Comparison of ENCODE assay signal across 1 fruit fly cellular context in the genomic region with DNA sequence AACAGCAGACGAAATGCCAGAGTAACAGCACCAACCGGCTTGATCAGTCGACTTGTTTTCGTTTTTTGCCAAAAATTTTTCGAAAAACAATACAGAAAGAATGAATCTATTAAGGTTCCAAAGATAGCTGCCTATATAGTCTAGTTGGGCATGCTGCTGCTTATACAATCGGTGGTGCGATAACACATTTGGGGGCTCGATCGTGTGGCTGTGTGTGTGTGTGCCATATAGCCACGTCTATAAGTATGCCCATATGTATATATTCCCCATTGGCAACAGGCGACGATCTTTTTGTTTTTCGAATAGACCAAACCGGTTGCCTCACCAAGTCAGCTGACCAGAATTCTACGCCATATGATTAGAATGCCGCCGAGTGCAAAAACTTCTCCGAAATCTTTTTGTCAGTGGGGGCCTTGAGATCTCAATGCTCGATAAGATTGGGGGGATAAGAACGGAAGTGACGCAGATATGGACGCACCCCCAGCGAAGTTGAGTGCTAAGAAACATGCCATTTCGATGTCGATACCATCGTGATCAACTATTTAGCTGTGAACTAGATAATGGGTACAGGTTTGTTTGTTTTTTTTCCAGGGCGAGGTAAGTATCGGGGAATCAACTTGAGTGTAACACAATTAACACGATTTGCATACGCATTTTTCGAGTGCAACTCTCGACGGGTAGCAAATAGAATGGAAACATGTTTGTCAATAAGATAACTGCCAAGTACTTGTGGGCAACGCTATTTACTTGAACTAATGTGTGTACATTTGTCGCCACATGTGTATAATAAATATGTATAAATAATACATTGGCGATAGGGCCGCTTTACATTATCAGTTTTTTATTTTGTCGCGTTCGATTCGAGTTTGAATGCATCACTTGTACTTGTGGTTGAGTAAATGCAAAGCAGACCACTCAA.
TF ChIP-seq lines count a peak whose summit lies in the region.

No protein-coding gene starts in this region.

TF ChIP-seq in whole organism, embryonic, 481 proteins besides CTCF, POLR2A, EP300 and RAD21 (continued from another document and continues in another):
- TF ChIP-seq Atf-2 (GFP tag; optimal IDR thresholded peaks at IDR 0.05; lab: Kevin White, UChicago) (peak; percentile 44), CG6175 (GFP tag; IDR thresholded peaks at IDR 0.05; lab: Robert Waterston, UW) (no peak; the same call in 2 of the 3 replicates), CG33557 (GFP tag; optimal IDR thresholded peaks at IDR 0.05; lab: Kevin White, UChicago) (peak; percentile 94), Antp (GFP tag; optimal IDR thresholded peaks at IDR 0.05; lab: Kevin White, UChicago) (peak; percentile 3), trem (tag; optimal IDR thresholded peaks at IDR 0.05; lab: Kevin White, UChicago) (peak; percentile 45), CG8359 (GFP tag; optimal IDR thresholded peaks at IDR 0.05; lab: Kevin White, UChicago; ENCODE audit: borderline replicate concordance) (peak; percentile 80), Six4 (GFP tag; optimal IDR thresholded peaks at IDR 0.05; lab: Kevin White, UChicago) (peak; percentile 68), HmgZ (tag; optimal IDR thresholded peaks at IDR 0.05; lab: Kevin White, UChicago) (peak; percentile 90), Hey (tag; optimal IDR thresholded peaks at IDR 0.05; lab: Kevin White, UChicago) (peak; percentile 87), cg (GFP tag; optimal IDR thresholded peaks at IDR 0.05; lab: Kevin White, UChicago) (peak; percentile 36), pan (optimal IDR thresholded peaks at IDR 0.05; lab: Kevin White, UChicago) (no peak), pan (GFP tag; optimal IDR thresholded peaks at IDR 0.05 in 1 of 2, IDR thresholded peaks at IDR 0.05 in 1 of 2) (peak in 1 of 2 experiments; percentile 82), Optix (GFP tag; IDR thresholded peaks at IDR 0.05; lab: Robert Waterston, UW) (peak; percentile 54; the same call in 1 of the 3 replicates), tgo (GFP tag; IDR thresholded peaks at IDR 0.05; lab: Robert Waterston, UW) (peak; percentile 49; the same call in 2 of the 3 replicates), ac (GFP tag; optimal IDR thresholded peaks at IDR 0.05; lab: Kevin White, UChicago) (peak; percentile 86), Pdp1 (GFP tag; optimal IDR thresholded peaks at IDR 0.05; lab: Kevin White, UChicago) (peak; percentile 31 to 99), danr (GFP tag; IDR thresholded peaks at IDR 0.05; lab: Robert Waterston, UW) (peak; percentile 76), hth (optimal IDR thresholded peaks at IDR 0.05; lab: Kevin White, UChicago) (no peak), CG12219 (GFP tag; optimal IDR thresholded peaks at IDR 0.05; lab: Kevin White, UChicago) (peak; percentile 81), Gsc (GFP tag; IDR thresholded peaks at IDR 0.05; lab: Robert Waterston, UW) (no peak), Sry-δ (GFP tag; optimal IDR thresholded peaks at IDR 0.05; lab: Kevin White, UChicago) (no peak), prd (optimal IDR thresholded peaks at IDR 0.05; lab: Kevin White, UChicago) (no peak), prd (GFP tag; IDR thresholded peaks at IDR 0.05; lab: Robert Waterston, UW) (peak; percentile 33; the same call in 2 of the 3 replicates), CG42726 (GFP tag; IDR thresholded peaks at IDR 0.05; lab: Robert Waterston, UW; ENCODE audit: partially characterized antibody) (no peak), CG7372 (GFP tag; IDR thresholded peaks at IDR 0.05; lab: Robert Waterston, UW) (peak; percentile 38; the same call in 1 of the 2 replicates), CG11093 (GFP tag; IDR thresholded peaks at IDR 0.05; lab: Robert Waterston, UW) (peak; percentile 60; the same call in 1 of the 3 replicates), CG4854 (GFP tag; optimal IDR thresholded peaks at IDR 0.05; lab: Kevin White, UChicago) (peak; percentile 71), grn (GFP tag; optimal IDR thresholded peaks at IDR 0.05; lab: Kevin White, UChicago) (peak; percentile 92), NC2α (GFP tag; optimal IDR thresholded peaks at IDR 0.05; lab: Kevin White, UChicago) (peak; percentile 60), CG12942 (GFP tag; optimal IDR thresholded peaks at IDR 0.05; lab: Kevin White, UChicago) (peak; percentile 77), CG2889 (GFP tag; IDR thresholded peaks at IDR 0.05; lab: Robert Waterston, UW) (peak; percentile 43; the same call in 1 of the 3 replicates), CG2116 (GFP tag; optimal IDR thresholded peaks at IDR 0.05; lab: Kevin White, UChicago) (peak; percentile 50), CG9797 (GFP tag; optimal IDR thresholded peaks at IDR 0.05; lab: Kevin White, UChicago) (peak; percentile 26), ci (GFP tag; IDR thresholded peaks at IDR 0.05; lab: Robert Waterston, UW) (peak; percentile 89), corto (GFP tag; optimal IDR thresholded peaks at IDR 0.05; lab: Kevin White, UChicago) (no peak), fd64A (GFP tag; optimal IDR thresholded peaks at IDR 0.05; lab: Kevin White, UChicago) (peak; percentile 97), CG10209 (GFP tag; optimal IDR thresholded peaks at IDR 0.05; lab: Kevin White, UChicago) (peak; percentile 91), CG13287 (GFP tag; IDR thresholded peaks at IDR 0.05; lab: Robert Waterston, UW; ENCODE audit: partially characterized antibody) (no peak), CG3847 (GFP tag; IDR thresholded peaks at IDR 0.05; lab: Robert Waterston, UW) (peak; percentile 19; the same call in 1 of the 2 replicates), psq (GFP tag; optimal IDR thresholded peaks at IDR 0.05; lab: Kevin White, UChicago) (peak; percentile 54), Dbx (GFP tag; IDR thresholded peaks at IDR 0.05; lab: Robert Waterston, UW) (peak; percentile 81), CG1602 (GFP tag; optimal IDR thresholded peaks at IDR 0.05; lab: Kevin White, UChicago) (peak; percentile 84), CG9876 (GFP tag; optimal IDR thresholded peaks at IDR 0.05; lab: Kevin White, UChicago) (peak; percentile 4), Lhr (GFP tag; optimal IDR thresholded peaks at IDR 0.05; lab: Kevin White, UChicago) (peak; percentile 88), nau (GFP tag; optimal IDR thresholded peaks at IDR 0.05; lab: Kevin White, UChicago) (peak; percentile 90), lbe (GFP tag; optimal IDR thresholded peaks at IDR 0.05; lab: Kevin White, UChicago) (no peak), CG1233 (GFP tag; optimal IDR thresholded peaks at IDR 0.05; lab: Kevin White, UChicago) (peak; percentile 95), CG11398 (GFP tag; optimal IDR thresholded peaks at IDR 0.05; lab: Kevin White, UChicago) (peak; percentile 68), CG13123 (GFP tag; optimal IDR thresholded peaks at IDR 0.05; lab: Kevin White, UChicago) (peak; percentile 81), CG5953 (GFP tag; IDR thresholded peaks at IDR 0.05; lab: Robert Waterston, UW) (peak; percentile 65; the same call in 1 of the 2 replicates), Xrp1 (GFP tag; IDR thresholded peaks at IDR 0.05; lab: Robert Waterston, UW) (peak; percentile 95), ash1 (GFP tag; optimal IDR thresholded peaks at IDR 0.05; lab: Kevin White, UChicago) (peak; percentile 61), CG31441 (GFP tag; IDR thresholded peaks at IDR 0.05; lab: Robert Waterston, UW) (peak; percentile 78), cas (GFP tag; IDR thresholded peaks at IDR 0.05; lab: Robert Waterston, UW) (peak; percentile 40; the same call in 1 of the 2 replicates), CG6683 (GFP tag; optimal IDR thresholded peaks at IDR 0.05; lab: Kevin White, UChicago) (peak; percentile 72), CG15011 (GFP tag; optimal IDR thresholded peaks at IDR 0.05; lab: Kevin White, UChicago) (peak; percentile 84), Ets97D (GFP tag; optimal IDR thresholded peaks at IDR 0.05; lab: Kevin White, UChicago) (peak; percentile 36), stc (GFP tag; IDR thresholded peaks at IDR 0.05; lab: Robert Waterston, UW) (peak; percentile 72), MTF-1 (GFP tag; optimal IDR thresholded peaks at IDR 0.05; lab: Kevin White, UChicago; ENCODE audit: borderline replicate concordance) (peak; percentile 93), ab (GFP tag; optimal IDR thresholded peaks at IDR 0.05; lab: Kevin White, UChicago) (no peak), dan (GFP tag; IDR thresholded peaks at IDR 0.05; lab: Robert Waterston, UW) (no peak), slbo (GFP tag; IDR thresholded peaks at IDR 0.05; lab: Robert Waterston, UW) (peak; percentile 56), CG3407 (GFP tag; optimal IDR thresholded peaks at IDR 0.05; lab: Kevin White, UChicago) (peak; percentile 95), zfh1 (GFP tag; IDR thresholded peaks at IDR 0.05; lab: Robert Waterston, UW) (peak; percentile 87), CG4730 (GFP tag; IDR thresholded peaks at IDR 0.05; lab: Robert Waterston, UW) (peak; percentile 39; the same call in 1 of the 2 replicates), CG12236 (GFP tag; optimal IDR thresholded peaks at IDR 0.05; lab: Kevin White, UChicago) (peak; percentile 83), dimm (GFP tag; IDR thresholded peaks at IDR 0.05; lab: Robert Waterston, UW) (no peak), pros (GFP tag; optimal IDR thresholded peaks at IDR 0.05; lab: Kevin White, UChicago) (no peak), pzg (GFP tag; optimal IDR thresholded peaks at IDR 0.05; lab: Kevin White, UChicago) (no peak), CG14667 (GFP tag; IDR thresholded peaks at IDR 0.05; lab: Robert Waterston, UW) (no peak; the same call in 1 of the 2 replicates), sob (GFP tag; IDR thresholded peaks at IDR 0.05; lab: Robert Waterston, UW) (peak; percentile 87), Bteb2 (GFP tag; optimal IDR thresholded peaks at IDR 0.05; lab: Kevin White, UChicago) (peak; percentile 64), twi (tag; optimal IDR thresholded peaks at IDR 0.05; lab: Kevin White, UChicago) (peak; percentile 84), HmgD (GFP tag; optimal IDR thresholded peaks at IDR 0.05; lab: Kevin White, UChicago) (no peak), sim (GFP tag; IDR thresholded peaks at IDR 0.05; lab: Robert Waterston, UW) (peak; percentile 84), Ravus (GFP tag; IDR thresholded peaks at IDR 0.05; lab: Robert Waterston, UW) (no peak; the same call in 1 of the 2 replicates), stwl (tag; optimal IDR thresholded peaks at IDR 0.05; lab: Kevin White, UChicago) (peak; percentile 13), Vsx1 (GFP tag; optimal IDR thresholded peaks at IDR 0.05; lab: Kevin White, UChicago) (peak; percentile 95), CG15269 (tag; optimal IDR thresholded peaks at IDR 0.05; lab: Kevin White, UChicago) (peak; percentile 64), CG6689 (GFP tag; IDR thresholded peaks at IDR 0.05; lab: Robert Waterston, UW) (peak; percentile 64), Sox102F (GFP tag; optimal IDR thresholded peaks at IDR 0.05; lab: Kevin White, UChicago) (peak; percentile 76), NFAT (GFP tag; IDR thresholded peaks at IDR 0.05; lab: Robert Waterston, UW) (peak; percentile 51), zen2 (GFP tag; IDR thresholded peaks at IDR 0.05; lab: Robert Waterston, UW; ENCODE audit: partially characterized antibody) (no peak), bowl (GFP tag; IDR thresholded peaks at IDR 0.05; lab: Robert Waterston, UW) (peak; percentile 70; the same call in 1 of the 2 replicates), CG18011 (GFP tag; optimal IDR thresholded peaks at IDR 0.05; lab: Kevin White, UChicago) (peak; percentile 55), CG16779 (GFP tag; IDR thresholded peaks at IDR 0.05; lab: Robert Waterston, UW) (0 out of 2 replicates have a peak, but pooled peaks have one; percentile 18), B-H2 (GFP tag; optimal IDR thresholded peaks at IDR 0.05; lab: Kevin White, UChicago) (peak; percentile 31), hb (GFP tag; IDR thresholded peaks at IDR 0.05; lab: Robert Waterston, UW; ENCODE audit: partially characterized antibody) (no peak), Adf1 (GFP tag; IDR thresholded peaks at IDR 0.05; lab: Robert Waterston, UW) (no peak; the same call in 1 of the 2 replicates), sr (GFP tag; IDR thresholded peaks at IDR 0.05; lab: Robert Waterston, UW) (peak; percentile 87), caup (GFP tag; optimal IDR thresholded peaks at IDR 0.05; lab: Kevin White, UChicago; ENCODE audit: severe bottlenecking) (peak; percentile 88), Oli (tag; optimal IDR thresholded peaks at IDR 0.05; lab: Kevin White, UChicago) (peak; percentile 45), CG32772 (GFP tag; IDR thresholded peaks at IDR 0.05; lab: Robert Waterston, UW) (peak; percentile 47; the same call in 1 of the 2 replicates), jumu (GFP tag; optimal IDR thresholded peaks at IDR 0.05; lab: Kevin White, UChicago) (no peak), btn (GFP tag; optimal IDR thresholded peaks at IDR 0.05; lab: Kevin White, UChicago) (peak; percentile 25), CG9817 (tag; optimal IDR thresholded peaks at IDR 0.05; lab: Kevin White, UChicago) (peak; percentile 51), CG12744 (GFP tag; optimal IDR thresholded peaks at IDR 0.05; lab: Kevin White, UChicago) (peak; percentile 70), ssp (GFP tag; IDR thresholded peaks at IDR 0.05; lab: Robert Waterston, UW) (peak; percentile 38; the same call in 1 of the 2 replicates), E2f1 (GFP tag; IDR thresholded peaks at IDR 0.05; lab: Robert Waterston, UW) (peak; percentile 76; the same call in 1 of the 2 replicates), CG30020 (tag; optimal IDR thresholded peaks at IDR 0.05; lab: Kevin White, UChicago) (peak; percentile 10), CG2678 (tag; optimal IDR thresholded peaks at IDR 0.05; lab: Kevin White, UChicago) (peak; percentile 88), Hr3 (GFP tag; optimal IDR thresholded peaks at IDR 0.05; lab: Kevin White, UChicago) (peak; percentile 28), CG13424 (tag; optimal IDR thresholded peaks at IDR 0.05; lab: Kevin White, UChicago) (peak; percentile 77), CG1024 (GFP tag; IDR thresholded peaks at IDR 0.05; lab: Robert Waterston, UW) (peak; percentile 83; the same call in 1 of the 2 replicates), kay (GFP tag; optimal IDR thresholded peaks at IDR 0.05; lab: Kevin White, UChicago) (peak; percentile 59), p53 (GFP tag; optimal IDR thresholded peaks at IDR 0.05; lab: Kevin White, UChicago) (no peak), NK7.1 (GFP tag; optimal IDR thresholded peaks at IDR 0.05; lab: Kevin White, UChicago) (peak; percentile 56), CG16813 (GFP tag; IDR thresholded peaks at IDR 0.05; lab: Robert Waterston, UW; ENCODE audit: partially characterized antibody) (no peak), CG8765 (GFP tag; IDR thresholded peaks at IDR 0.05; lab: Robert Waterston, UW) (no peak), Fer2 (tag; optimal IDR thresholded peaks at IDR 0.05; lab: Kevin White, UChicago) (peak; percentile 70), h (optimal IDR thresholded peaks at IDR 0.05; lab: Kevin White, UChicago) (no peak), Lpt (GFP tag; optimal IDR thresholded peaks at IDR 0.05; lab: Kevin White, UChicago) (no peak), bab2 (GFP tag; optimal IDR thresholded peaks at IDR 0.05; lab: Kevin White, UChicago) (peak; percentile 84), CG8388 (GFP tag; optimal IDR thresholded peaks at IDR 0.05; lab: Kevin White, UChicago) (peak; percentile 51), dpn (GFP tag; optimal IDR thresholded peaks at IDR 0.05; lab: Kevin White, UChicago) (peak; percentile 56 to 57), CG7963 (GFP tag; IDR thresholded peaks at IDR 0.05; lab: Robert Waterston, UW; ENCODE audit: partially characterized antibody) (no peak)
